Worm (Caenorhabditis elegans) whole organism, L1 larva: Measurements from ENCODE around the gene Y50D7A.13.

Experiments
- C16A3.4 ChIP-seq: fragments of 150-350 bp; optimal IDR thresholded peaks from 2 replicates; lab custom pipeline; 2014; ENCODE audit warnings: missing biosample characterization, missing genetic modification characterization
- C34B4.2 ChIP-seq: sonication (generic microtip); optimal IDR thresholded peaks from 2 replicates; lab custom pipeline; 2017; ENCODE audit warnings: mild to moderate bottlenecking, missing genetic modification characterization, missing compliant biosample characterization
- F16B12.6 ChIP-seq: fragments of 150-350 bp; optimal IDR thresholded peaks from 2 replicates; lab custom pipeline; 2014; ENCODE audit warnings: missing biosample characterization, missing genetic modification characterization
- aha-1 ChIP-seq: fragments of 150-350 bp; optimal IDR thresholded peaks from 2 replicates; lab custom pipeline; 2014; ENCODE audit warnings: missing biosample characterization, missing genetic modification characterization
- ceh-63 ChIP-seq: fragments of 200-800 bp; sonication (Bioruptor generic); optimal IDR thresholded peaks from 2 replicates; lab custom pipeline; 2018; ENCODE audit warnings: mild to moderate bottlenecking, missing genetic modification characterization, missing compliant biosample characterization
- ceh-8 ChIP-seq: fragments of 200-800 bp; sonication (Bioruptor generic); optimal IDR thresholded peaks from 2 replicates; lab custom pipeline; 2018; ENCODE audit warnings: mild to moderate bottlenecking, missing genetic modification characterization, moderate library complexity, missing compliant biosample characterization
- ces-1 ChIP-seq: fragments of 150-350 bp; optimal IDR thresholded peaks from 2 replicates; lab custom pipeline; 2014; ENCODE audit warnings: missing biosample characterization, missing genetic modification reagents, missing genetic modification characterization
- dpl-1 ChIP-seq, 3 experiments: fragments of 150-350 bp in 2 of 3; sonication (generic microtip) in 1 of 3; optimal IDR thresholded peaks; 2 replicates each; lab custom pipeline; 2014 to 2017; ENCODE audit warnings: missing biosample characterization in 3 of 3, missing genetic modification characterization in 3 of 3, missing genetic modification reagents in 3 of 3
- efl-1 ChIP-seq, 4 experiments: fragments of 150-350 bp; optimal IDR thresholded peaks in 3 of 4; peaks in 1 of 4; 1 replicate in 1 of 4; 2 replicates in 3 of 4; lab custom pipeline; 2014; ENCODE audit warnings: missing biosample characterization in 2 of 4, missing genetic modification characterization in 2 of 4, missing genetic modification reagents in 2 of 4
- efl-3 ChIP-seq: fragments of 200-800 bp; sonication (Bioruptor generic); optimal IDR thresholded peaks from 2 replicates; lab custom pipeline; 2018; ENCODE audit warnings: mild to moderate bottlenecking, missing genetic modification characterization, missing compliant biosample characterization
- egl-13 ChIP-seq: sonication (generic microtip); optimal IDR thresholded peaks from 2 replicates; lab custom pipeline; 2016; ENCODE audit warnings: missing genotype, missing genetic modification reagents, missing genetic modification characterization, missing compliant biosample characterization
- egl-27 ChIP-seq, 2 experiments: fragments of 150-350 bp in 1 of 2; sonication (generic microtip); optimal IDR thresholded peaks; 3 replicates each; lab custom pipeline; 2017 to 2018; ENCODE audit warnings: missing biosample characterization in 2 of 2, missing genetic modification characterization in 2 of 2, missing genetic modification reagents in 2 of 2
- elt-3 ChIP-seq, 6 experiments: fragments of 150-350 bp in 1 of 6; sonication (generic microtip); optimal IDR thresholded peaks; 2 replicates each; lab custom pipeline; 2017 to 2018; ENCODE audit warnings: missing biosample characterization in 6 of 6, missing genetic modification characterization in 6 of 6, inconsistent platforms in 1 of 6
- fkh-8 ChIP-seq: sonication (generic microtip); optimal IDR thresholded peaks from 2 replicates; lab custom pipeline; 2016; ENCODE audit warnings: mild to moderate bottlenecking, missing genetic modification characterization, missing compliant biosample characterization
- grh-1 ChIP-seq: fragments of 200-800 bp; sonication (Bioruptor generic); IDR thresholded peaks from 2 replicates; pipeline ENCODE4 v1.3.6; 2022; ENCODE audit warnings: missing genetic modification reagents, missing genetic modification characterization, missing compliant biosample characterization
- hlh-17 ChIP-seq: fragments of 200-800 bp; sonication (Bioruptor generic); optimal IDR thresholded peaks from 2 replicates; lab custom pipeline; 2018; ENCODE audit warnings: missing genetic modification characterization, mild to moderate bottlenecking, missing compliant biosample characterization, moderate library complexity, borderline replicate concordance
- hlh-4 ChIP-seq: sonication (generic microtip); optimal IDR thresholded peaks from 2 replicates; lab custom pipeline; 2016; ENCODE audit warnings: mild to moderate bottlenecking, missing genetic modification characterization, missing compliant biosample characterization
- irx-1 ChIP-seq: sonication (generic microtip); optimal IDR thresholded peaks from 2 replicates; lab custom pipeline; 2016; ENCODE audit warnings: missing genetic modification characterization, missing compliant biosample characterization
- isw-1 ChIP-seq: fragments of 200-800 bp; sonication (Bioruptor generic); IDR thresholded peaks from 2 replicates; pipeline ENCODE4 v1.3.6; 2022; ENCODE audit warnings: missing genetic modification characterization, missing compliant biosample characterization
- lin-14 ChIP-seq: fragments of 200-800 bp; sonication (Bioruptor generic); optimal IDR thresholded peaks from 2 replicates; lab custom pipeline; 2018; ENCODE audit warnings: mild to moderate bottlenecking, missing genetic modification characterization, moderate library complexity, missing compliant biosample characterization
- lin-35 ChIP-seq, 2 experiments: fragments of 150-350 bp; optimal IDR thresholded peaks; 2 replicates each; lab custom pipeline; 2014; ENCODE audit warnings: missing biosample characterization in 2 of 2, missing genetic modification characterization in 2 of 2, missing genetic modification reagents in 2 of 2
- lsy-2 ChIP-seq, 2 experiments: fragments of 150-350 bp; optimal IDR thresholded peaks; 2 replicates each; lab custom pipeline; 2014; ENCODE audit warnings: missing biosample characterization in 2 of 2, missing genetic modification characterization in 2 of 2
- mab-9 ChIP-seq: fragments of 200-800 bp; sonication (Bioruptor generic); IDR thresholded peaks from 2 replicates; pipeline ENCODE4 v1.3.6; 2022; ENCODE audit warnings: missing genetic modification reagents, missing genetic modification characterization, missing compliant biosample characterization
- nhr-11 ChIP-seq: fragments of 150-350 bp; optimal IDR thresholded peaks from 2 replicates; lab custom pipeline; 2014; ENCODE audit warnings: missing biosample characterization, missing genetic modification characterization
- nhr-20 ChIP-seq: sonication (generic microtip); optimal IDR thresholded peaks from 2 replicates; lab custom pipeline; 2016; ENCODE audit warnings: mild to moderate bottlenecking, missing genetic modification characterization, missing compliant biosample characterization
- nhr-28 ChIP-seq: fragments of 150-350 bp; optimal IDR thresholded peaks from 2 replicates; lab custom pipeline; 2014; ENCODE audit warnings: missing biosample characterization, missing genetic modification characterization
- nhr-71 ChIP-seq: sonication (generic microtip); optimal IDR thresholded peaks from 2 replicates; lab custom pipeline; 2016; ENCODE audit warnings: mild to moderate bottlenecking, missing genetic modification characterization, moderate library complexity, missing compliant biosample characterization
- nhr-84 ChIP-seq: sonication (generic microtip); optimal IDR thresholded peaks from 2 replicates; lab custom pipeline; 2017; ENCODE audit warnings: missing biosample characterization, missing genetic modification characterization
- pag-3 ChIP-seq: sonication (generic microtip); optimal IDR thresholded peaks from 2 replicates; lab custom pipeline; 2017; ENCODE audit warnings: missing genetic modification characterization, mild to moderate bottlenecking, missing compliant biosample characterization, antibody characterized with exemption, borderline replicate concordance; ENCODE audit not compliant: insufficient read depth
- pqm-1 ChIP-seq: sonication (generic microtip); optimal IDR thresholded peaks from 3 replicates; lab custom pipeline; 2017; ENCODE audit warnings: missing biosample characterization, missing genetic modification characterization
- snpc-4 ChIP-seq: fragments of 150-350 bp; optimal IDR thresholded peaks from 2 replicates; lab custom pipeline; 2014; ENCODE audit warnings: missing biosample characterization, missing genetic modification characterization
- snu-23 ChIP-seq: sonication (generic microtip); optimal IDR thresholded peaks from 2 replicates; lab custom pipeline; 2016; ENCODE audit warnings: missing genetic modification characterization, missing compliant biosample characterization
- sox-4 ChIP-seq: sonication (generic microtip); optimal IDR thresholded peaks from 2 replicates; lab custom pipeline; 2016; ENCODE audit warnings: missing genetic modification characterization, missing compliant biosample characterization
- tbx-2 ChIP-seq: sonication (generic microtip); optimal IDR thresholded peaks from 2 replicates; lab custom pipeline; 2016; ENCODE audit warnings: missing genetic modification characterization, missing compliant biosample characterization
- unc-98 ChIP-seq: fragments of 200-800 bp; sonication (Bioruptor generic); IDR thresholded peaks from 2 replicates; pipeline ENCODE4 v1.3.6; 2022; ENCODE audit warnings: missing genetic modification characterization, missing compliant biosample characterization
- vab-15 ChIP-seq: sonication (generic microtip); optimal IDR thresholded peaks from 2 replicates; lab custom pipeline; 2017; ENCODE audit warnings: missing genotype, mild to moderate bottlenecking, missing genetic modification characterization, missing compliant biosample characterization
- xbp-1 ChIP-seq: sonication (generic microtip); optimal IDR thresholded peaks from 2 replicates; lab custom pipeline; 2016; ENCODE audit warnings: missing genetic modification characterization, missing compliant biosample characterization
- zip-4 ChIP-seq: fragments of 200-800 bp; sonication (Bioruptor generic); optimal IDR thresholded peaks from 2 replicates; lab custom pipeline; 2018; ENCODE audit warnings: mild to moderate bottlenecking, missing genetic modification characterization, moderate library complexity, missing compliant biosample characterization
- ztf-11 ChIP-seq, 2 experiments: sonication (generic microtip); optimal IDR thresholded peaks; 2 replicates each; lab custom pipeline; 2016 to 2017; ENCODE audit warnings: missing genetic modification characterization in 2 of 2, missing biosample characterization in 1 of 2, missing compliant biosample characterization in 1 of 2
- ztf-4 ChIP-seq: fragments of 150-350 bp; optimal IDR thresholded peaks from 2 replicates; lab custom pipeline; 2014; ENCODE audit warnings: missing biosample characterization, missing genetic modification characterization

Gene Y50D7A.13

ce11 chrIII:294527-294926 is at the start of gene Y50D7A.13:
Gene Y50D7A.13, minus strand, starts transcription at chrIII:294627.
- TF ChIP-seq ceh-63 (GFP tag; lab: Kevin White, UChicago) = no peak

DNA sequence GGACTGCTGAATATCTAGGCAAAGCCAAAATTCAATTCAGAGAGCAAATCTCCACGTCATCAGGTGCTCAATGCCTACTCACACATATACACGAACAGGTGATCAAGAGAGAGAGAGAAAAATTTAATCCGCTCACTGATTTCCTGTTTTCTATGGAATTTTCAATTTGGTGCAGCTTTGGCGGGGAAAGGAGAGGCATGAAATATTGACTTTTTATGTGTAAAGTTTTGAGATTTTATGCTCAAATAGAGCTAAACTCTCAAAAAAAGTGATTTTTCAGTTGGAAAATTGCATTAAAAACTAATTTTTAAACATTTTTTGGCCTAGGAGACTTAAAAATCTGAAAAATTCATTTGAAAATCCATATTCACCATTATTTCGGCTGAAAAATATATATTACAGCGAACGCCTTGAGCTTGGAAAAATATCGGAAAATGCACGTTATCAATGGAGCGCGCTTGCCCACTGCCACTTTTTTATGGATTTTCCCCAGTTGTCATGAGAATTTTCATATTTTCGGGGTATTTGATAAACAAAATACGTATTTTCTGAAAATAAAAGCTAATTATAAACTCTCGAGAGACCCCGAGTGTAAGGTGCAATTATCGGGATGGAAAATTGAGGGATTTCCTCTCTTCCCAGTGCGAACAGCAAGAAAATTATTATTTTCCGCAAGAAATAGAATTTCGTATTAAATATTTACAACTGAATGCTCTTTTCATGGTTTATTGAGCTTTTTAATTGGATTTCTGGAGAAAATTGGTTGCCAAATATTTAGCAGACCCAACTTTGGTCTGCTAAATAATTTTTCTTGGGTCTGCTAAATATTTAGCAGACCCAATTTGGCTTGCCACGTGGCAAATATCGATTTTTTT is 49.2 kb upstream of the Y50D7A.13 start:
- no peak for TF ChIP-seq egl-27 (tag; optimal IDR thresholded peaks at IDR 0.05; lab: Kevin White, UChicago)
- TF ChIP-seq snpc-4 (tag; lab: Kevin White, UChicago) = no peak
- TF ChIP-seq snu-23 (GFP tag; lab: Kevin White, UChicago) = peak; percentile 13
- peak in 1 of 2 experiments; percentile 7 for TF ChIP-seq lin-35 (GFP tag; optimal IDR thresholded peaks at IDR 0.05; lab: Kevin White, UChicago)
- peak in 1 of 2 experiments; percentile 18 for TF ChIP-seq efl-1 (optimal IDR thresholded peaks at IDR 0.05; lab: Kevin White, UChicago)
- TF ChIP-seq efl-1 (GFP tag; optimal IDR thresholded peaks at IDR 0.05 in 1 of 2; lab: Kevin White, UChicago) = peak in 1 of 2 experiments; percentile 25
- no peak for TF ChIP-seq F16B12.6 (tag; lab: Kevin White, UChicago)
- peak in 1 of 3 experiments; percentile 12 for TF ChIP-seq dpl-1 (GFP tag; optimal IDR thresholded peaks at IDR 0.05; lab: Kevin White, UChicago)
- TF ChIP-seq irx-1 (tag; lab: Kevin White, UChicago) = peak; percentile 30
- no peak for TF ChIP-seq ceh-8 (GFP tag; lab: Kevin White, UChicago)
- no peak for TF ChIP-seq isw-1 (GFP tag; lab: Robert Waterston, UW)
- TF ChIP-seq aha-1 (tag; lab: Kevin White, UChicago) = no peak
- no peak for TF ChIP-seq vab-15
- peak; percentile 60 for TF ChIP-seq ztf-4 (tag; lab: Kevin White, UChicago)
- no peak for TF ChIP-seq hlh-4 (tag; lab: Kevin White, UChicago)
- TF ChIP-seq fkh-8 (tag; lab: Kevin White, UChicago) = peak; percentile 33
- TF ChIP-seq C16A3.4 = peak; percentile 16
- no peak for TF ChIP-seq nhr-84 (tag; lab: Kevin White, UChicago)
- no peak for TF ChIP-seq efl-3 (GFP tag; lab: Kevin White, UChicago)
- no peak for TF ChIP-seq egl-13 (tag; lab: Kevin White, UChicago)
- TF ChIP-seq pag-3 = no peak
- no peak for TF ChIP-seq mab-9 (GFP tag; lab: Robert Waterston, UW)
- TF ChIP-seq lsy-2 (tag; optimal IDR thresholded peaks at IDR 0.05; lab: Kevin White, UChicago) = peak in 1 of 2 experiments; percentile 28
- no peak for TF ChIP-seq unc-98
- TF ChIP-seq xbp-1 (tag; lab: Kevin White, UChicago) = peak; percentile 8
- no peak for TF ChIP-seq grh-1 (GFP tag; lab: Robert Waterston, UW)
- TF ChIP-seq nhr-11 (tag; lab: Kevin White, UChicago) = no peak
- TF ChIP-seq lin-14 (GFP tag; lab: Kevin White, UChicago) = peak; percentile 56
- peak; percentile 5 for TF ChIP-seq nhr-71

ce11 chrIII:343141-343345 is 48.6 kb upstream of the Y50D7A.13 start, which contains the start of gene Y50D7A.8:
Gene Y50D7A.8, minus strand, starts transcription at chrIII:343241.
- TF ChIP-seq sox-4 (tag; lab: Kevin White, UChicago) (no peak), ces-1 (GFP tag; lab: Kevin White, UChicago) (no peak), tbx-2 (tag; lab: Kevin White, UChicago) (no peak), ztf-4 (tag; lab: Kevin White, UChicago) (no peak), lin-14 (GFP tag; lab: Kevin White, UChicago) (no peak), C34B4.2 (tag; lab: Kevin White, UChicago) (no peak), zip-4 (no peak), elt-3 (tag; optimal IDR thresholded peaks at IDR 0.05; lab: Kevin White, UChicago) (no peak), nhr-20 (no peak), nhr-28 (tag; lab: Kevin White, UChicago) (no peak), hlh-17 (no peak), pqm-1 (tag; lab: Kevin White, UChicago) (no peak), ztf-11 (tag; optimal IDR thresholded peaks at IDR 0.05; lab: Kevin White, UChicago) (no peak), unc-98 (no peak)
